Worm (Caenorhabditis elegans) whole organism, L3 larva: ENCODE data around the gene bed-3.

Experiments used
- R02D3.7 ChIP-seq: fragments of 150-350 bp; optimal IDR thresholded peaks from 2 replicates; lab custom pipeline; 2014; ENCODE audit warnings: missing biosample characterization, missing genetic modification characterization
- ama-1 ChIP-seq: fragments of 150-350 bp; optimal IDR thresholded peaks from 2 replicates; lab custom pipeline; 2018
- ceh-28 ChIP-seq: fragments of 150-350 bp; optimal IDR thresholded peaks from 2 replicates; lab custom pipeline; 2014; ENCODE audit warnings: missing biosample characterization, missing genetic modification reagents, missing genetic modification characterization
- ceh-82 ChIP-seq: fragments of 150-350 bp; optimal IDR thresholded peaks from 2 replicates; lab custom pipeline; 2014; ENCODE audit warnings: missing biosample characterization, missing genetic modification characterization
- daf-12 ChIP-seq: fragments of 150-350 bp; optimal IDR thresholded peaks from 2 replicates; lab custom pipeline; 2014; ENCODE audit warnings: missing biosample characterization, missing genetic modification reagents, missing genetic modification characterization
- egl-5 ChIP-seq: fragments of 150-350 bp; optimal IDR thresholded peaks from 2 replicates; lab custom pipeline; 2017; ENCODE audit warnings: missing biosample characterization, missing genetic modification reagents, missing genetic modification characterization, inconsistent platforms
- elt-1 ChIP-seq: fragments of 150-350 bp; optimal IDR thresholded peaks from 2 replicates; lab custom pipeline; 2014; ENCODE audit warnings: missing biosample characterization, missing genetic modification characterization
- fkh-10 ChIP-seq: sonication (generic microtip); optimal IDR thresholded peaks from 2 replicates; lab custom pipeline; 2017; ENCODE audit warnings: missing biosample characterization, missing genetic modification reagents, missing genetic modification characterization
- fkh-2 ChIP-seq: fragments of 150-350 bp; optimal IDR thresholded peaks from 2 replicates; lab custom pipeline; 2014; ENCODE audit warnings: missing biosample characterization, missing genetic modification reagents, missing genetic modification characterization
- jun-1 ChIP-seq: fragments of 150-350 bp; optimal IDR thresholded peaks from 2 replicates; lab custom pipeline; 2014; ENCODE audit warnings: missing biosample characterization, missing genetic modification reagents, missing genetic modification characterization
- lin-15B ChIP-seq: fragments of 150-350 bp; optimal IDR thresholded peaks from 2 replicates; lab custom pipeline; 2014; ENCODE audit warnings: missing biosample characterization, missing genetic modification characterization
- lin-39 ChIP-seq: fragments of 150-350 bp; optimal IDR thresholded peaks from 2 replicates; lab custom pipeline; 2018; ENCODE audit warnings: missing biosample characterization, missing genetic modification reagents, missing genetic modification characterization
- mdl-1 ChIP-seq: fragments of 150-350 bp; optimal IDR thresholded peaks from 2 replicates; lab custom pipeline; 2014; ENCODE audit warnings: missing biosample characterization, missing genetic modification characterization
- nfya-1 ChIP-seq: sonication (generic microtip); optimal IDR thresholded peaks from 2 replicates; lab custom pipeline; 2017; ENCODE audit warnings: missing genetic modification characterization, mild to moderate bottlenecking, missing compliant biosample characterization, antibody characterized with exemption, moderate library complexity; ENCODE audit not compliant: insufficient read depth
- nhr-11 ChIP-seq: fragments of 150-350 bp; optimal IDR thresholded peaks from 2 replicates; lab custom pipeline; 2014; ENCODE audit warnings: missing biosample characterization, missing genetic modification characterization
- nhr-12 ChIP-seq: fragments of 150-350 bp; optimal IDR thresholded peaks from 2 replicates; lab custom pipeline; 2014; ENCODE audit warnings: missing biosample characterization, missing genetic modification characterization
- nhr-23 ChIP-seq: fragments of 150-350 bp; optimal IDR thresholded peaks from 2 replicates; lab custom pipeline; 2014; ENCODE audit warnings: missing biosample characterization, missing genetic modification reagents, missing genetic modification characterization
- nhr-25 ChIP-seq: sonication (generic microtip); optimal IDR thresholded peaks from 2 replicates; lab custom pipeline; 2017; ENCODE audit warnings: missing biosample characterization, missing genetic modification characterization
- nhr-28 ChIP-seq: fragments of 150-350 bp; optimal IDR thresholded peaks from 2 replicates; lab custom pipeline; 2014; ENCODE audit warnings: missing biosample characterization, missing genetic modification characterization
- nhr-43 ChIP-seq: sonication (generic microtip); optimal IDR thresholded peaks from 2 replicates; lab custom pipeline; 2016; ENCODE audit warnings: mild to moderate bottlenecking, missing genetic modification characterization, missing compliant biosample characterization; ENCODE audit not compliant: poor library complexity, severe bottlenecking
- nhr-77 ChIP-seq: fragments of 150-350 bp; optimal IDR thresholded peaks from 2 replicates; lab custom pipeline; 2014; ENCODE audit warnings: missing biosample characterization, missing genetic modification characterization
- pha-4 ChIP-seq: fragments of 150-350 bp; optimal IDR thresholded peaks from 2 replicates; lab custom pipeline; 2014; ENCODE audit warnings: missing biosample characterization, missing genetic modification reagents, missing genetic modification characterization
- pqm-1 ChIP-seq: fragments of 150-350 bp; optimal IDR thresholded peaks from 2 replicates; lab custom pipeline; 2017; ENCODE audit warnings: missing biosample characterization, missing genetic modification characterization, inconsistent platforms
- snpc-4 ChIP-seq: fragments of 150-350 bp; optimal IDR thresholded peaks from 2 replicates; lab custom pipeline; 2014; ENCODE audit warnings: missing biosample characterization, missing genetic modification characterization
- tbx-2 ChIP-seq: sonication (generic microtip); optimal IDR thresholded peaks from 2 replicates; lab custom pipeline; 2016; ENCODE audit warnings: mild to moderate bottlenecking, missing genetic modification characterization, missing compliant biosample characterization
- unc-39 ChIP-seq: sonication (generic microtip); optimal IDR thresholded peaks from 4 replicates; lab custom pipeline; 2017; ENCODE audit warnings: missing biosample characterization, missing genetic modification characterization
- unc-62 ChIP-seq: fragments of 150-350 bp; sonication (generic microtip); optimal IDR thresholded peaks from 4 replicates; lab custom pipeline; 2014; ENCODE audit warnings: missing biosample characterization, missing genetic modification reagents, missing genetic modification characterization
- zag-1 ChIP-seq: fragments of 150-350 bp; optimal IDR thresholded peaks from 2 replicates; lab custom pipeline; 2014; ENCODE audit warnings: missing biosample characterization, missing genetic modification characterization

bed-3 gene

DNA sequence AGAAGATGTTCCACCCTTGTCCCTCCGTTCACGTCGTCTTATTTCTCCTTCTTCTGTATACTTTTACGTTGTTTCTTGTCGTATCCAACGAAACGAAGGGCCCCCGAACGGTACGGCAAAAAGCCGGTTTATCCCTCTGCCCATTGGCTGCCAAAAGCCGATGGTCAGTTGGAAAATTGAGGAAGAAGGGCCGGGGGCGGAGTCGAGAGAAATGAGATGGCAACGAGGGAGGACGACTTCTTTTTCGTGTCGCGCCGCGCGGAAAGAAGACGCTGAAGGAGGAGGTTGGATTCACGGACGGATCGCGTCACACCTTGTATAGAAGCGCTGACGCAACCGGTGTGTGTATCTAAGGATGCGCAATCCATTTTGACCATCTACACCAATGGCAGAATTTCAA, 1.2 kb upstream of the bed-3 start:
- TF ChIP-seq ceh-82 (tag; lab: Kevin White, UChicago) (no peak), nhr-25 (tag; lab: Kevin White, UChicago) (peak; percentile 55), pqm-1 (tag; lab: Kevin White, UChicago) (no peak), nfya-1 (tag; lab: Kevin White, UChicago) (peak; percentile 81)
- TF ChIP-seq, all 47 proteins: peak for 2

DNA sequence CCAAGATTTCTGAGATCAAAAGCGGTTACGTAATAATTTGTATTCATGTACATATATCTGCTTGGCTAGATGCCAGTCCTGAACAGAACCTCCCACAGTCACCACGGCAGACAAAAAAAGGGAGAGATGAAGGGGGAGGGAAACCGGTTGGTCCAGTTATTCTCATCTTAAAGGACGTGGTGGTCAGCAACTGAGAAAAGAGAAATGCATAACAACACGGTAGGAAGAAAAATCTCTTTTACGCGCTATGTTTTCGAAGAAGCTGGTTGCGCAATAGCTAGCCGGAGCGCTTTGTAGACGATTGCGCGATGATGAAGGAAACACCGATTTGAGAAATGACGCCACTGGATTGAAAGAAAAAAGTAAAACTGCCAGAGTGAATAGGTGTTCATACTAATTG, 1.7 kb downstream of the bed-3 start:
- TF ChIP-seq nhr-25 (tag; lab: Kevin White, UChicago) (peak; percentile 60), nhr-43 (tag; lab: Kevin White, UChicago) (peak; percentile 65), nfya-1 (tag; lab: Kevin White, UChicago) (peak; percentile 4), daf-12 (tag; lab: Kevin White, UChicago) (no peak), nhr-23 (tag; lab: Kevin White, UChicago) (peak; percentile 28), fkh-2 (tag; lab: Kevin White, UChicago) (no peak), pha-4 (tag; lab: Kevin White, UChicago) (no peak)

DNA sequence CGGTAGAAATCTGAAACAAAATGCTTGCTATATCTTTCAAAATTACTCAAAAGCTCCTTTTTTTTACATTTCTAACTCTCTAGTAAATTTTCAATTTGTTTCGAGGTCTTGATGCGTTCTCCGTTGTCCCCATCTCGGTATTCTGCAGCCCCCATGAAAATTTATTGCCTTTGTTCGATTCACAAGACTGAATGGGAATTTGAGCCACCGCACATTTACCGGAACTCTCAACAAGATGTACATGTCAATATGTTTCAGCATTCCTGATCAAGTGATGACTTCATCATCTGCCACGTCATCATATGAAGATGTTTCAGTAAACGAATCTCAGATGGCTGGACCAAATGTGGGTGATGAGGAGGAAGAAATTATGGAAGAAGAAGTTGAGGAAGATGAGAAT, 4.1 kb downstream of the bed-3 start:
- TF ChIP-seq fkh-10 (GFP tag; lab: Kevin White, UChicago) (no peak), ceh-82 (tag; lab: Kevin White, UChicago) (no peak), nhr-77 (no peak), nhr-12 (no peak), lin-39 (tag; lab: Kevin White, UChicago) (no peak), daf-12 (tag; lab: Kevin White, UChicago) (no peak), nhr-28 (tag; lab: Kevin White, UChicago) (no peak), nhr-23 (tag; lab: Kevin White, UChicago) (no peak), nhr-43 (tag; lab: Kevin White, UChicago) (no peak), ama-1 (lab: Kevin White, UChicago) (no peak), R02D3.7 (tag; lab: Kevin White, UChicago) (no peak), mdl-1 (tag; lab: Kevin White, UChicago) (no peak), snpc-4 (tag; lab: Kevin White, UChicago) (no peak), pha-4 (tag; lab: Kevin White, UChicago) (no peak), unc-39 (tag; lab: Kevin White, UChicago) (no peak), jun-1 (tag; lab: Kevin White, UChicago) (no peak), zag-1 (no peak), elt-1 (tag; lab: Kevin White, UChicago) (no peak), nfya-1 (tag; lab: Kevin White, UChicago) (no peak)

DNA sequence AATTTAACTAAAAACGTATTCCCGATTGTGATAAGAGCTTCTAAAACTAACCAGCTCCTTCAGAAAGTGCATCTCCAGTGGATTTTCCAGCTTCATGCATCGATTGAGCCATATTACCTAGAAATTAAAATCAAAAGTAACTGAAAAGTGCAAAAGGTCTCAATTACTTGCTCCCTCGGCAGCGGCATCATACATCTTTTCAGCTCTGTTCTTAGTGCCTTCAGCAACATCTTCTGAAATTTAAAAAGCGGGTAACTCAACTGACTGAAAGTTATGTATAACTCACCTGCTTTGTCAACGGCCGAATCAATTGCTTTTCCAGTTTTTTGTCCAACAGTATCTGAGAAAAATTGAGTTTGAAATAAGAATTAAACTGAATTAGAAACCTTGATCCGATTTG, 8.1 kb downstream of the bed-3 start:
- TF ChIP-seq nhr-11 (no peak), nhr-25 (tag; lab: Kevin White, UChicago) (no peak), ceh-82 (tag; lab: Kevin White, UChicago) (no peak)

DNA sequence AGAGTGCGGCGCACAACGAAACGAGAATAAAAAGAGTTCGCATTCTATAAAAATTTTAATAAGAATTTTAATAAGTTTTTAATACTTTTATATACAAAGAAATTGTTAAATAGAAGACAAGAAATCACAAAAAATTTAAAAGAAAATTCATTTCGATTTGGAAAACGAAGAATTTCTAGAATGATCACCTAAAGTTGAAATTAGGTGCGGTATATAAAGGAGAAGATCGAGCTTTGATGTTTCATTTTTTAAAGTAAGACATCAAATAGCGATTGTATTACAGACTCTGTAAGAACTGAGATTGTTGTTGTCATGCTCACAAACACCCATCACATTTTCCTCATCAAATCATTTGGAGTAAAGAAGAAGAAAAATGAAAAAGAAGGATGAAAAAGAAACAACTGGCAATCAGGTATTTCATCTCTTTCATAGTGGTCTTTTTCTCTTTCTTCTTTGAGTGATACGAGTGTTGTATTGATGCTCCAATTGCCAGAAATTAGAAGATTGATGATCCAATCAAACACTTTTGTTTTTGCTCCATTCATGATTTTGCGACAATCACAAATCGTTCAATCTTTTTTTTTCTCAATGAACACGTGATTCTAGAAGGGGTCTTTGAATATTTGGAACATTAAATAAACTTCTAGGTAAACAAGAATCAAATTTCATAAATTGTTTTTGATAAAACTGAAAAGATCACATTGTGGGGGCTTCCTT, 12.0 kb downstream of the bed-3 start, which contains the start of gene dur-1:
TSS of gene dur-1 (minus strand) at position 51 of the 717 bp plus-strand sequence.
- no peak for TF ChIP-seq unc-62 (GFP tag; lab: Kevin White, UChicago)
- TF ChIP-seq egl-5 (tag; lab: Kevin White, UChicago), result peak; percentile 32
- peak; percentile 5 for TF ChIP-seq ceh-28 (tag; lab: Kevin White, UChicago)
- peak; percentile 25 for TF ChIP-seq nfya-1 (tag; lab: Kevin White, UChicago)
- TF ChIP-seq tbx-2 (tag; lab: Kevin White, UChicago), result no peak
- no peak for TF ChIP-seq unc-39 (tag; lab: Kevin White, UChicago)

DNA sequence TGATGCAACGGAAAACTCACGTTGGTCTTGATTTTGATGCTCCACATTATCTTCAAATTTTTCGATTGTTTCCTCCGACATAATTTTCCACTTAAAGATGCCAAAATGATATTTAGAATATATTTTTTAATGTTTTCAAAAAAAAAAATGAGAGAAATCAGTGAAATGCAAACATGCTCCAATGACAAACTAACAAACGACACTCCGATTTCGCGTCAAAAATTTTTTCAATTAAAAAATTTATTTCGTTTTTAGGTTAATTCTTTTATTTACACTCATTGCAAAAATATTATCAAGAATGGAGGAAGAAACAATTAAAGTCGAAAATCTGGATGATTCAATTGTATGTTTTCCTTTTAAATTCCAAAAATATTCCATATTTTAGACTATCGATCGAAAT, 15.7 kb downstream of the bed-3 start, which contains the start of the genes trmt-10A and F25H8.2:
TSS of gene trmt-10A (minus strand) at position 159 of the 400 bp plus-strand sequence.
TSS of gene F25H8.2 (plus strand) at position 181 of the 400 bp plus-strand sequence.
- TF ChIP-seq ceh-28 (tag; lab: Kevin White, UChicago) (no peak), pha-4 (tag; lab: Kevin White, UChicago) (peak; percentile 84), nhr-23 (tag; lab: Kevin White, UChicago) (peak; percentile 47), ceh-82 (tag; lab: Kevin White, UChicago) (no peak), egl-5 (tag; lab: Kevin White, UChicago) (no peak), lin-15B (tag; lab: Kevin White, UChicago) (peak; percentile 75)
